Worm (Caenorhabditis elegans): ENCODE data around the gene jmjd-1.2.

The jmjd-1.2 gene

DNA sequence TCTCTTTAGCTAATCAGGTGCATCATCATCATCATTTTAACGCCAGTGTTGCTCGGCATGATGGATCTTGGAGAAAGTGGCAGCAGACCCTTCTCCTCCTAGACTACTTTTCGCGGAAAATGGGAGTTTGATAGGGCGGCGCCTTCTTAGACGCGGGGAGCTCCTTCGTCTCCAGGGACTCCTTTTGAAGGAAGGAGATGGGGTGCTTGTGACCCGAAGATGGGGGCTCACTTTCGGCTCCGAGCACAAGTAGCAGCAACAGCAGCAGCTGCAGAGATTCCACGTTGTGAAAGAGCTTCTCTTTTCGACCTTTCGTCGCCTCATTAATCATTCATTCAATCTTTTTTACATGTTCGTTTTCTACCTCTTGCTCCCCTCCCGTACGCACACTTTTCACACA is 6.6 kb downstream of the jmjd-1.2 start:
- TF ChIP-seq zip-5 (tag; optimal IDR thresholded peaks at IDR 0.05) = no peak
- peak; percentile 1 for TF ChIP-seq ceh-18 (tag; optimal IDR thresholded peaks at IDR 0.05)
- TF ChIP-seq hlh-30 (tag; optimal IDR thresholded peaks at IDR 0.05; ENCODE audit: insufficient read depth) = no peak
- TF ChIP-seq sox-2 (GFP tag; IDR thresholded peaks at IDR 0.05) = no peak
- no peak for TF ChIP-seq npax-4 (tag; optimal IDR thresholded peaks at IDR 0.05)

DNA sequence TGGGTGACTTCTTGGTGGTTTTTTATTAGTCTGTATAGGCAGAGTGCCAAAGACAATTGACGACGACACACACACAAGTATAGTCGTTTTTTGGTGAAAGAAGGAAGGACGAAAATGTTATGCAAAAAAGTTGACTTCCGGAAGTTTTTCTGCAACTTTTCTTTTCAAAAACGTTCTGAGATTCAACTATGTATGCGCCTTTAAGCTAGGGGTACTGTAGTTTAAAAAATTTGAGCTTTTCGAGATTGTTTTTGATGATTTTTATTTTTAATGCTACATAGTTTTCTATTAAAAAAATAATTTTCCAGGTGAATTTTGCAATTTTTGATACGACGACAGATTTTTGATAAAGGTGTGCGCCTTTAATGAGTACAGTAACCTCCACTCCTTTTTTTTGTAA is 7.0 kb downstream of the jmjd-1.2 start:
- TF ChIP-seq ceh-30 (tag; optimal IDR thresholded peaks at IDR 0.05) (no peak), ceh-2 (tag; optimal IDR thresholded peaks at IDR 0.05) (no peak), pqm-1 (tag; optimal IDR thresholded peaks at IDR 0.05) (no peak), unc-42 (tag; optimal IDR thresholded peaks at IDR 0.05) (no peak), lim-6 (tag; optimal IDR thresholded peaks at IDR 0.05) (no peak), elt-4 (tag; optimal IDR thresholded peaks at IDR 0.05) (no peak), che-1 (tag; optimal IDR thresholded peaks at IDR 0.05) (no peak), mec-3 (tag; optimal IDR thresholded peaks at IDR 0.05; ENCODE audit: borderline replicate concordance) (no peak), ets-4 (tag; optimal IDR thresholded peaks at IDR 0.05) (no peak), nhr-232 (tag; optimal IDR thresholded peaks at IDR 0.05) (no peak), dve-1 (tag; optimal IDR thresholded peaks at IDR 0.05) (no peak), ztf-16 (tag; optimal IDR thresholded peaks at IDR 0.05) (no peak), ceh-6 (GFP tag; optimal IDR thresholded peaks at IDR 0.05) (no peak)

DNA sequence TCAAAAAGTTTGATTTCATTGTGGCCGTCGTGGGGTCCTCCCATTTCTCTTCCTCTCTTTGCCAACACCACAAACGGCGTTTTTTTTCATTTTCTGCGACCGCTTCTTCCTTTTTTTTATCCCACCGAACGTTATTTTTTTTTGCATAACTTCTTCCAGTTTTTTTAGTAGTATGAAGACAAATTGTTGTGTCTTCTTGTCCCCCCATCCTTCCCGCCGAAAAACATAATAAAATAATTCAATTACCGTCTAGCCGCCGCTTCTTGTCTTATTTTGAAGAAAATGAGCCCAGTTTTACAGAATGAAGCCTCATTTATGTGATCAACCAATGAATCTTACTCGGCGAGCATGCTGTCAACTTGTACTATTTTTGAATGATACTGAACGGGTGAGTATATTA is 8.5 kb downstream of the jmjd-1.2 start, which contains the start of gene F29B9.12:
Gene F29B9.12, plus strand, starts transcription at position 301 of the 400 bp plus-strand sequence.
- TF ChIP-seq dmd-4 (tag; optimal IDR thresholded peaks at IDR 0.05; ENCODE audit: borderline replicate concordance) (no peak), unc-86 (tag; optimal IDR thresholded peaks at IDR 0.05) (no peak), ref-2 (tag; optimal IDR thresholded peaks at IDR 0.05) (no peak), tbx-7 (tag; optimal IDR thresholded peaks at IDR 0.05) (no peak), pros-1 (tag; optimal IDR thresholded peaks at IDR 0.05) (no peak), lim-6 (tag; optimal IDR thresholded peaks at IDR 0.05) (no peak), fkh-10 (GFP tag; optimal IDR thresholded peaks at IDR 0.05) (no peak), ets-4 (tag; optimal IDR thresholded peaks at IDR 0.05) (no peak), sdc-2 (tag; optimal IDR thresholded peaks at IDR 0.05) (no peak), ceh-24 (tag; optimal IDR thresholded peaks at IDR 0.05) (no peak), ceh-45 (GFP tag; IDR thresholded peaks at IDR 0.05) (no peak), mec-3 (tag; optimal IDR thresholded peaks at IDR 0.05; ENCODE audit: borderline replicate concordance) (no peak), pha-4 (tag; optimal IDR thresholded peaks at IDR 0.05) (no peak), ceh-9 (tag; optimal IDR thresholded peaks at IDR 0.05) (no peak), ceh-19 (GFP tag; optimal IDR thresholded peaks at IDR 0.05) (no peak)

DNA sequence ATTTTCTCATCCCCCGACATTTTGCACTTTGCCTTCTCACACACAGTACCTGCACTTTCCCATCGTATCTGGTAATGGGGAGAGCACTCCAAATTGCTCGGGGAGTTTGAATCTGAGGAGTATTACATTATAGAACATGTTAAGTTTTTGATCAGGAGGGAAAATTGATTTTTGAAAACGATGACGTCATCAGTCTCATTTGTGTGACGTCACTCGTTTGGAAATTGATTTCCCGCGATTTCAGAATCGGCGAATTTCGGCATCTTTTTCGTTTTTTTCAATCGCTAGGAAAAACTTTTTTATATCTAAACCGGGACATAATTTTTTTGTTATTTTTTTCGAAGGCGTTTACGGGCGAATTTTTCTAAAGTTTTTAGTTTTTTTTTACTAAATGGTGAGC is 12.5 kb downstream of the jmjd-1.2 start:
- TF ChIP-seq ceh-2 (tag; optimal IDR thresholded peaks at IDR 0.05) (no peak), sox-2 (GFP tag; IDR thresholded peaks at IDR 0.05) (no peak), Y22D7AL.16 (tag; optimal IDR thresholded peaks at IDR 0.05) (no peak), hlh-6 (tag; optimal IDR thresholded peaks at IDR 0.05) (no peak), sox-4 (tag; optimal IDR thresholded peaks at IDR 0.05) (no peak), hlh-8 (tag; optimal IDR thresholded peaks at IDR 0.05) (no peak), hlh-13 (GFP tag; optimal IDR thresholded peaks at IDR 0.05) (no peak), ceh-24 (tag; optimal IDR thresholded peaks at IDR 0.05) (no peak)

DNA sequence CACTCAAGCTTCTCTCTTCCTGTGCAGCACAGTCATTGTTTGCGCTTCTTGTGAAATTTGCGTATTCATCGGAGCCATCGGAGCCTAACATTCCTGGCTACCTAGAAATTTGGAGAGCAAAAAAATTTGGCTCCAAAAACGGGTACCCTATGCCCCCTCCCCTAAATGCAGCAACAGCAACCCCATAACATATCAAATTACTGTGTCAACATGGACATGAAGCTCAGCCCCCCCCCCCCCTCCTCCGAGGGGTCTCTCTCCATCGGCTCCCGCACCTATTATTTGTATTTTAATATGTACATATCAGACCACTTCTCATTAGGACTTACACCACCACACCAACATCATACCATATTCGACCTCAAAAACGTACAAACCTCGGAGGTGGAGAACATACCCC is 13.5 kb downstream of the jmjd-1.2 start:
- TF ChIP-seq ceh-34 (tag; optimal IDR thresholded peaks at IDR 0.05) = peak; percentile 92
- peak; percentile 39 for TF ChIP-seq ceh-19 (GFP tag; optimal IDR thresholded peaks at IDR 0.05)
- TF ChIP-seq eyg-1 (tag; optimal IDR thresholded peaks at IDR 0.05) = no peak
- TF ChIP-seq unc-55 (GFP tag; optimal IDR thresholded peaks at IDR 0.05) = no peak
- no peak for TF ChIP-seq rnt-1 (tag; optimal IDR thresholded peaks at IDR 0.05)
